Worm (Caenorhabditis elegans) whole organism, L4 larva: Measurements from ENCODE around the gene K01G12.22.
"Not testable (repeated sequence)": the region's sequence is repeated elsewhere in the genome, so short reads cannot be mapped to it uniquely, and the experiment has no call there.

ENCODE experiments used
- lin-13 ChIP-seq: fragments of 150-350 bp; optimal IDR thresholded peaks from 2 replicates; lab custom pipeline; 2014; ENCODE audit warnings: missing biosample characterization, missing genetic modification reagents, missing genetic modification characterization
- madf-5 ChIP-seq, 2 experiments: fragments of 200-800 bp; sonication (Bioruptor generic); IDR thresholded peaks; 2 replicates each; pipeline ENCODE4 v1.3.6; 2022; ENCODE audit warnings: missing compliant biosample characterization in 2 of 2, missing genetic modification characterization in 2 of 2

ce11 chrIV:14240173-14240572, 48.2 kb downstream of the K01G12.22 start:
- not testable (repeated sequence) for TF ChIP-seq madf-5 (GFP tag; IDR thresholded peaks at IDR 0.05; lab: Robert Waterston, UW); lin-13
